Worm (Caenorhabditis elegans) whole organism, late embryonic: ENCODE data around the gene srx-137.

Source experiments
- ama-1 ChIP-seq: fragments of 150-350 bp; optimal IDR thresholded peaks from 2 replicates; lab custom pipeline; 2014
- ceh-30 ChIP-seq: fragments of 150-350 bp; optimal IDR thresholded peaks from 2 replicates; lab custom pipeline; 2014; ENCODE audit warnings: missing biosample characterization, missing genetic modification characterization
- ceh-9 ChIP-seq: sonication (generic microtip); optimal IDR thresholded peaks from 2 replicates; lab custom pipeline; 2016; ENCODE audit warnings: mild to moderate bottlenecking, missing genetic modification characterization, inconsistent platforms, missing compliant biosample characterization
- che-1 ChIP-seq: sonication (generic microtip); optimal IDR thresholded peaks from 2 replicates; lab custom pipeline; 2016; ENCODE audit warnings: mild to moderate bottlenecking, missing genetic modification characterization, missing compliant biosample characterization
- lin-11 ChIP-seq: fragments of 200-800 bp; sonication (Bioruptor generic); optimal IDR thresholded peaks from 2 replicates; lab custom pipeline; 2018; ENCODE audit warnings: mild to moderate bottlenecking, missing genetic modification characterization, missing compliant biosample characterization
- nhr-11 ChIP-seq: fragments of 150-350 bp; optimal IDR thresholded peaks from 2 replicates; lab custom pipeline; 2014; ENCODE audit warnings: missing biosample characterization, missing genetic modification characterization
- unc-55 ChIP-seq: sonication (generic microtip); optimal IDR thresholded peaks from 2 replicates; lab custom pipeline; 2017; ENCODE audit warnings: missing biosample characterization, missing genetic modification reagents, missing genetic modification characterization
- zip-5 ChIP-seq: sonication (generic microtip); optimal IDR thresholded peaks from 2 replicates; lab custom pipeline; 2016; ENCODE audit warnings: missing genetic modification characterization, missing compliant biosample characterization

DNA sequence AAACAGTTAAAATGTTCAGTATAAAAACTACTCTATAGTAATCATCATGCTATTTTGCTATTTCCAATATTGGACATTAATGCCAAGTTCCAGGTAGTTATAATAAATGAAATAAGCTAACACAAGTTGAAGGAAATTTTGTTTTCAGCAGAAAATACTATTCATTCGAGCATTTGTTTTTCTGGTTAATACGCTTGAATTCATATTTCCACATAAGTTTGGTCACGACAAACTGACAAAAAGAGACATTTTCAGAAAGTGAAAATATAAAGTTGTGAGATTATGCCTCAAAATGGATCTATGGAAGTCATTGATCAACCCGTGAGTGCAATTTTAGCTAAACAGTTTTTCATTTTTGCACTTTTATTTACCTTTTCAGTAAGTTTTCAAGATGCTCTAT, 17.5 kb upstream of the srx-137 start, which contains the start of gene srx-131:
- TF ChIP-seq unc-55 (GFP tag; lab: Kevin White, UChicago): no peak
- TF ChIP-seq nhr-11 (tag; lab: Kevin White, UChicago): no peak
- TF ChIP-seq zip-5 (tag; lab: Kevin White, UChicago): no peak
- TF ChIP-seq ceh-9: no peak
- no peak for TF ChIP-seq ama-1 (lab: Kevin White, UChicago)
- TF ChIP-seq che-1 (tag; lab: Kevin White, UChicago): no peak
- TF ChIP-seq lin-11 (tag; lab: Kevin White, UChicago): no peak
- no peak for TF ChIP-seq ceh-30 (tag; lab: Kevin White, UChicago)
